Worm (Caenorhabditis elegans) whole organism, L1 larva: ENCODE measurements around the gene C27D6.11.

Experiments used
- alr-1 ChIP-seq: fragments of 200-800 bp; sonication (Bioruptor generic); optimal IDR thresholded peaks from 2 replicates; lab custom pipeline; 2018; ENCODE audit warnings: borderline replicate concordance, mild to moderate bottlenecking, missing genetic modification characterization, missing compliant biosample characterization
- aly-2 ChIP-seq: fragments of 150-350 bp; optimal IDR thresholded peaks from 2 replicates; lab custom pipeline; 2014; ENCODE audit warnings: missing biosample characterization, missing genetic modification characterization
- ceh-63 ChIP-seq: fragments of 200-800 bp; sonication (Bioruptor generic); optimal IDR thresholded peaks from 2 replicates; lab custom pipeline; 2018; ENCODE audit warnings: mild to moderate bottlenecking, missing genetic modification characterization, missing compliant biosample characterization
- dsc-1 ChIP-seq: sonication (generic microtip); optimal IDR thresholded peaks from 2 replicates; lab custom pipeline; 2016; ENCODE audit warnings: mild to moderate bottlenecking, missing genetic modification characterization, missing compliant biosample characterization
- efl-1 ChIP-seq, 4 experiments: fragments of 150-350 bp; optimal IDR thresholded peaks in 3 of 4; peaks in 1 of 4; 1 replicate in 1 of 4; 2 replicates in 3 of 4; lab custom pipeline; 2014; ENCODE audit warnings: missing biosample characterization in 2 of 4, missing genetic modification characterization in 2 of 4, missing genetic modification reagents in 2 of 4
- elt-2 ChIP-seq: sonication (generic microtip); optimal IDR thresholded peaks from 2 replicates; lab custom pipeline; 2016; ENCODE audit warnings: missing genetic modification characterization, mild to moderate bottlenecking, inconsistent platforms, missing compliant biosample characterization, missing genetic modification reagents
- elt-3 ChIP-seq, 6 experiments: fragments of 150-350 bp in 1 of 6; sonication (generic microtip); optimal IDR thresholded peaks; 2 replicates each; lab custom pipeline; 2017 to 2018; ENCODE audit warnings: missing biosample characterization in 6 of 6, missing genetic modification characterization in 6 of 6, inconsistent platforms in 1 of 6
- ets-5 ChIP-seq: fragments of 200-800 bp; sonication (Bioruptor generic); IDR thresholded peaks from 2 replicates; pipeline ENCODE4 v1.3.6; 2022; ENCODE audit warnings: missing genetic modification characterization, missing compliant biosample characterization
- fkh-10 ChIP-seq: sonication (generic microtip); optimal IDR thresholded peaks from 2 replicates; lab custom pipeline; 2017; ENCODE audit warnings: missing biosample characterization, missing genetic modification reagents, missing genetic modification characterization
- fkh-4 ChIP-seq: sonication (generic microtip); optimal IDR thresholded peaks from 2 replicates; lab custom pipeline; 2016; ENCODE audit warnings: missing compliant biosample characterization, missing genetic modification characterization, borderline replicate concordance
- hlh-4 ChIP-seq: sonication (generic microtip); optimal IDR thresholded peaks from 2 replicates; lab custom pipeline; 2016; ENCODE audit warnings: mild to moderate bottlenecking, missing genetic modification characterization, missing compliant biosample characterization
- lin-13 ChIP-seq: fragments of 150-350 bp; optimal IDR thresholded peaks from 2 replicates; lab custom pipeline; 2014; ENCODE audit warnings: missing biosample characterization, missing genetic modification reagents, missing genetic modification characterization
- lin-15B ChIP-seq: fragments of 150-350 bp; sonication (generic microtip); optimal IDR thresholded peaks from 3 replicates; lab custom pipeline; 2014; ENCODE audit warnings: missing biosample characterization, missing genetic modification characterization
- lin-35 ChIP-seq, 2 experiments: fragments of 150-350 bp; optimal IDR thresholded peaks; 2 replicates each; lab custom pipeline; 2014; ENCODE audit warnings: missing biosample characterization in 2 of 2, missing genetic modification characterization in 2 of 2, missing genetic modification reagents in 2 of 2
- lin-39 ChIP-seq: fragments of 150-350 bp; optimal IDR thresholded peaks from 2 replicates; lab custom pipeline; 2014; ENCODE audit warnings: missing biosample characterization, missing genetic modification reagents, missing genetic modification characterization
- lir-3 ChIP-seq: sonication (generic microtip); optimal IDR thresholded peaks from 2 replicates; lab custom pipeline; 2016; ENCODE audit warnings: mild to moderate bottlenecking, missing genetic modification characterization, moderate library complexity, missing compliant biosample characterization; ENCODE audit not compliant: poor library complexity
- mab-9 ChIP-seq: fragments of 200-800 bp; sonication (Bioruptor generic); IDR thresholded peaks from 2 replicates; pipeline ENCODE4 v1.3.6; 2022; ENCODE audit warnings: missing genetic modification reagents, missing genetic modification characterization, missing compliant biosample characterization
- mdl-1 ChIP-seq, 2 experiments: fragments of 150-350 bp; optimal IDR thresholded peaks; 2 replicates each; lab custom pipeline; 2014 to 2017; ENCODE audit warnings: missing biosample characterization in 2 of 2, missing genetic modification characterization in 2 of 2, inconsistent platforms in 1 of 2
- mep-1 ChIP-seq: fragments of 150-350 bp; optimal IDR thresholded peaks from 2 replicates; lab custom pipeline; 2014; ENCODE audit warnings: missing biosample characterization, missing genetic modification characterization
- nhr-12 ChIP-seq: sonication (generic microtip); optimal IDR thresholded peaks from 2 replicates; lab custom pipeline; 2017; ENCODE audit warnings: missing biosample characterization, missing genetic modification characterization
- nhr-19 ChIP-seq: fragments of 200-800 bp; sonication (Bioruptor generic); conservative IDR thresholded peaks from 2 replicates; pipeline ENCODE4 v1.3.6; 2022; ENCODE audit warnings: missing genetic modification characterization, missing compliant biosample characterization
- nhr-237 ChIP-seq: fragments of 150-350 bp; optimal IDR thresholded peaks from 2 replicates; lab custom pipeline; 2014; ENCODE audit warnings: missing biosample characterization, missing genetic modification characterization
- nhr-71 ChIP-seq: sonication (generic microtip); optimal IDR thresholded peaks from 2 replicates; lab custom pipeline; 2016; ENCODE audit warnings: mild to moderate bottlenecking, missing genetic modification characterization, moderate library complexity, missing compliant biosample characterization
- nhr-76 ChIP-seq: sonication (generic microtip); optimal IDR thresholded peaks from 2 replicates; lab custom pipeline; 2017; ENCODE audit warnings: missing biosample characterization, missing genetic modification characterization
- nhr-84 ChIP-seq: sonication (generic microtip); optimal IDR thresholded peaks from 2 replicates; lab custom pipeline; 2017; ENCODE audit warnings: missing biosample characterization, missing genetic modification characterization
- pag-3 ChIP-seq: sonication (generic microtip); optimal IDR thresholded peaks from 2 replicates; lab custom pipeline; 2017; ENCODE audit warnings: missing genetic modification characterization, mild to moderate bottlenecking, missing compliant biosample characterization, antibody characterized with exemption, borderline replicate concordance; ENCODE audit not compliant: insufficient read depth
- sox-4 ChIP-seq: sonication (generic microtip); optimal IDR thresholded peaks from 2 replicates; lab custom pipeline; 2016; ENCODE audit warnings: missing genetic modification characterization, missing compliant biosample characterization
- sptf-1 ChIP-seq: fragments of 150-350 bp; optimal IDR thresholded peaks from 2 replicates; lab custom pipeline; 2014; ENCODE audit warnings: missing biosample characterization, missing genetic modification characterization
- unc-130 ChIP-seq: fragments of 150-350 bp; optimal IDR thresholded peaks from 2 replicates; lab custom pipeline; 2017; ENCODE audit warnings: missing biosample characterization, missing genetic modification characterization, inconsistent platforms
- unc-30 ChIP-seq: sonication (generic microtip); optimal IDR thresholded peaks from 2 replicates; lab custom pipeline; 2017; ENCODE audit warnings: missing biosample characterization, missing genetic modification characterization
- unc-86 ChIP-seq: sonication (generic microtip); optimal IDR thresholded peaks from 2 replicates; lab custom pipeline; 2016; ENCODE audit warnings: missing genetic modification characterization, missing compliant biosample characterization
- vab-15 ChIP-seq: sonication (generic microtip); optimal IDR thresholded peaks from 2 replicates; lab custom pipeline; 2017; ENCODE audit warnings: missing genotype, mild to moderate bottlenecking, missing genetic modification characterization, missing compliant biosample characterization
- xbp-1 ChIP-seq: sonication (generic microtip); optimal IDR thresholded peaks from 2 replicates; lab custom pipeline; 2016; ENCODE audit warnings: missing genetic modification characterization, missing compliant biosample characterization
- zip-4 ChIP-seq: fragments of 200-800 bp; sonication (Bioruptor generic); optimal IDR thresholded peaks from 2 replicates; lab custom pipeline; 2018; ENCODE audit warnings: mild to moderate bottlenecking, missing genetic modification characterization, moderate library complexity, missing compliant biosample characterization

Gene C27D6.11

ce11 chrII:5181497-5181896 lies 20.5 kb upstream of the C27D6.11 start (continued):
- no peak; the same call in 1 of the 2 replicates for TF ChIP-seq mab-9 (GFP tag; lab: Robert Waterston, UW)
- TF ChIP-seq ceh-63 (GFP tag; lab: Kevin White, UChicago), result no peak
- no peak for TF ChIP-seq unc-30
- no peak for TF ChIP-seq sox-4 (tag; lab: Kevin White, UChicago)
- TF ChIP-seq lin-13 (GFP tag; lab: Kevin White, UChicago), result peak; percentile 69
- TF ChIP-seq fkh-4, result no peak
- peak; percentile 88 for TF ChIP-seq nhr-71
- TF ChIP-seq lir-3 (tag; lab: Kevin White, UChicago), result no peak
- TF ChIP-seq, all 84 proteins: peak for 42

ce11 chrII:5180272-5180671 lies 19.3 kb upstream of the C27D6.11 start:
- TF ChIP-seq efl-1 (optimal IDR thresholded peaks at IDR 0.05; lab: Kevin White, UChicago) (no peak), efl-1 (GFP tag; optimal IDR thresholded peaks at IDR 0.05 in 1 of 2; lab: Kevin White, UChicago) (peak in 1 of 2 experiments; percentile 62), mep-1 (no peak), nhr-84 (tag; lab: Kevin White, UChicago) (no peak)

ce11 chrII:5178609-5179008 lies 17.6 kb upstream of the C27D6.11 start:
- TF ChIP-seq unc-30, result no peak
- TF ChIP-seq zip-4, result peak; percentile 7
- no peak for TF ChIP-seq dsc-1 (tag; lab: Kevin White, UChicago)
- TF ChIP-seq elt-2 (tag; lab: Kevin White, UChicago), result peak; percentile 1
- no peak for TF ChIP-seq fkh-4
- TF ChIP-seq lin-15B (tag; lab: Kevin White, UChicago), result no peak
- TF ChIP-seq lir-3 (tag; lab: Kevin White, UChicago), result no peak
- no peak for TF ChIP-seq efl-1 (optimal IDR thresholded peaks at IDR 0.05; lab: Kevin White, UChicago)
- TF ChIP-seq efl-1 (GFP tag; optimal IDR thresholded peaks at IDR 0.05 in 1 of 2; lab: Kevin White, UChicago), result no peak
- no peak for TF ChIP-seq lin-35 (GFP tag; optimal IDR thresholded peaks at IDR 0.05; lab: Kevin White, UChicago)
- no peak for TF ChIP-seq lin-13 (GFP tag; lab: Kevin White, UChicago)
- no peak for TF ChIP-seq nhr-76 (tag; lab: Kevin White, UChicago)
- TF ChIP-seq pag-3, result no peak
- TF ChIP-seq sptf-1 (tag; lab: Kevin White, UChicago), result no peak
- no peak for TF ChIP-seq unc-130
- TF ChIP-seq vab-15 (tag; lab: Kevin White, UChicago), result no peak
- no peak for TF ChIP-seq nhr-12 (tag; lab: Kevin White, UChicago)
- no peak for TF ChIP-seq nhr-71

- TF ChIP-seq sptf-1 (tag; lab: Kevin White, UChicago), result no peak
- TF ChIP-seq unc-86 (tag; lab: Kevin White, UChicago), result no peak
- no peak for TF ChIP-seq nhr-19
- no peak for TF ChIP-seq nhr-84 (tag; lab: Kevin White, UChicago)
- no peak for TF ChIP-seq hlh-4
- no peak for TF ChIP-seq aly-2 (tag; lab: Kevin White, UChicago)
- TF ChIP-seq mep-1, result no peak
- no peak for TF ChIP-seq lin-39 (tag; lab: Kevin White, UChicago)
- no peak for TF ChIP-seq xbp-1 (tag; lab: Kevin White, UChicago)
- no peak for TF ChIP-seq mdl-1 (tag; optimal IDR thresholded peaks at IDR 0.05; lab: Kevin White, UChicago)
- TF ChIP-seq nhr-237 (tag; lab: Kevin White, UChicago), result no peak
- no peak for TF ChIP-seq fkh-10
- TF ChIP-seq alr-1, result no peak
- no peak for TF ChIP-seq ets-5 (GFP tag; lab: Robert Waterston, UW)
- no peak for TF ChIP-seq lin-35 (GFP tag; optimal IDR thresholded peaks at IDR 0.05; lab: Kevin White, UChicago)
- no peak for TF ChIP-seq nhr-76 (tag; lab: Kevin White, UChicago)
- no peak for TF ChIP-seq elt-2 (tag; lab: Kevin White, UChicago)
These were observed 16.9 kb upstream of the C27D6.11 start, which contains the start of gene C27D6.12 for ce11 chrII:5177902-5178301. Gene C27D6.12, minus strand, starts transcription at chrII:5178002.

- no peak for TF ChIP-seq elt-2 (tag; lab: Kevin White, UChicago)
- no peak for TF ChIP-seq elt-3 (tag; optimal IDR thresholded peaks at IDR 0.05; lab: Kevin White, UChicago)
- TF ChIP-seq mdl-1 (tag; optimal IDR thresholded peaks at IDR 0.05; lab: Kevin White, UChicago), result no peak
- TF ChIP-seq, all 84 proteins: peak for 0
These were observed 15.9 kb upstream of the C27D6.11 start for ce11 chrII:5176934-5177333.
